Worm (Caenorhabditis elegans): Measurements from ENCODE around the gene T23F11.2.

T23F11.2 gene

DNA sequence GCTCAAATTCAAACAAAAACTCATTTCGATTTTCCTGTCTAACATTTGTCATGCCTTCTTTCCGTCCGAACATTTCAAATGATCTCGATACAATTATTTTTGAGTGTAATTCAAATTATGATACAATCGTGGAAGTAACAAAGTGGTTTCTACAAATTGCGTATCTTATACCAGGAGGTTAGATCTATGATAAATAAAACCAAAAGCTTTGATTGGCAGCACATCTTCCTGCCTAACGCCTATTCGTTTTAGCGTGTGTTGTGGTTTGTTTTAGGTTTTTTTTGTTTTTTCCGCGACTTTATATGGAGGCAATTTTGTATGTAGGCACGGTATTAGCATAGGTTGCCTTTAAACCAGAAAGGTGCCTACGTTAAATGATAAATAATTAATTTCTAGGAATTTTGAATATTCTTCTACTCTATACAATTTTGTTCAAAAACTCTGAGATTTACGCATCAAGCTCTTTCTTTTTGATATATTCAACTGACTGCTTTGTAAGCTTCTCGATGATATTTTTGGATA lies 24.7 kb upstream of the T23F11.2 start, which contains the start of gene srg-11:
srg-11 (plus strand) TSS at position 51 of the 522 bp plus-strand sequence.
- TF ChIP-seq madf-2 (tag; optimal IDR thresholded peaks at IDR 0.05) (no peak), tbx-7 (tag; optimal IDR thresholded peaks at IDR 0.05) (no peak), hlh-15 (tag; optimal IDR thresholded peaks at IDR 0.05) (no peak), eyg-1 (tag; optimal IDR thresholded peaks at IDR 0.05) (no peak), hlh-30 (tag; optimal IDR thresholded peaks at IDR 0.05; ENCODE audit: insufficient read depth) (no peak), rnt-1 (tag; optimal IDR thresholded peaks at IDR 0.05) (no peak), ceh-30 (tag; optimal IDR thresholded peaks at IDR 0.05) (no peak), sox-4 (tag; optimal IDR thresholded peaks at IDR 0.05) (no peak), ceh-18 (tag; optimal IDR thresholded peaks at IDR 0.05) (no peak), hlh-6 (tag; optimal IDR thresholded peaks at IDR 0.05) (no peak)

DNA sequence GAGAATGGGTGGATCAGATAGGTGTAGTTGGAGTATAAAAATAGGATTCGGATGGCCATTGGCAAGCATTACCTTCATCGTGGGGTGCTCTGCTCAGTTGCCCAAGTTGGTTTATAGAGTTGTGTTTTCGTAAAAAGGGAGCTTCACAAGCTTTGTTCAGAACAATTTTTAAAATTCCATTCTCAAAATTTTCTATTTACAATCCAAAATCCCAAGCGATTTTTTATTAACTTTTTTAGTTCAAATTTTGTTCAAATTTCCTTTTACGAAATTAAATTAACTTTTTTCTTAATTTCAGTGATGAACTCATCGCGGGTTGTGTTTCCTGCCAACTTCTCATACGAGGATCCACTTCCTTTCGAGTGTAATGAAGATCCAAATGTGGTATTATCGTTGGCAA lies 22.2 kb upstream of the T23F11.2 start, which contains the start of gene srg-10:
srg-10 (plus strand) TSS at position 301 of the 400 bp plus-strand sequence.
- TF ChIP-seq hlh-15 (tag; optimal IDR thresholded peaks at IDR 0.05): no peak
- no peak for TF ChIP-seq ceh-18 (tag; optimal IDR thresholded peaks at IDR 0.05)
- no peak for TF ChIP-seq pax-1 (tag; optimal IDR thresholded peaks at IDR 0.05)
- no peak for TF ChIP-seq fkh-6 (tag; optimal IDR thresholded peaks at IDR 0.05)
- TF ChIP-seq nfya-1 (tag; optimal IDR thresholded peaks at IDR 0.05): no peak
- no peak for TF ChIP-seq ceh-48 (tag; optimal IDR thresholded peaks at IDR 0.05)
- no peak for TF ChIP-seq sox-4 (tag; optimal IDR thresholded peaks at IDR 0.05)
- no peak for TF ChIP-seq rnt-1 (tag; optimal IDR thresholded peaks at IDR 0.05)
- no peak for TF ChIP-seq ets-4 (tag; optimal IDR thresholded peaks at IDR 0.05)
- no peak for TF ChIP-seq zip-5 (tag; optimal IDR thresholded peaks at IDR 0.05)
- TF ChIP-seq pag-3 (tag; optimal IDR thresholded peaks at IDR 0.05; ENCODE audit: borderline replicate concordance): no peak
- no peak for TF ChIP-seq ref-2 (tag; optimal IDR thresholded peaks at IDR 0.05)
- TF ChIP-seq fkh-10 (GFP tag; optimal IDR thresholded peaks at IDR 0.05): no peak
- TF ChIP-seq T23F11.4 (GFP tag; optimal IDR thresholded peaks at IDR 0.05): no peak
- TF ChIP-seq unc-3 (GFP tag; conservative IDR thresholded peaks at IDR 0.05): no peak
- TF ChIP-seq unc-3 (tag; optimal IDR thresholded peaks at IDR 0.05): no peak
- no peak for TF ChIP-seq unc-42 (tag; optimal IDR thresholded peaks at IDR 0.05)
- TF ChIP-seq ceh-24 (tag; optimal IDR thresholded peaks at IDR 0.05): no peak

DNA sequence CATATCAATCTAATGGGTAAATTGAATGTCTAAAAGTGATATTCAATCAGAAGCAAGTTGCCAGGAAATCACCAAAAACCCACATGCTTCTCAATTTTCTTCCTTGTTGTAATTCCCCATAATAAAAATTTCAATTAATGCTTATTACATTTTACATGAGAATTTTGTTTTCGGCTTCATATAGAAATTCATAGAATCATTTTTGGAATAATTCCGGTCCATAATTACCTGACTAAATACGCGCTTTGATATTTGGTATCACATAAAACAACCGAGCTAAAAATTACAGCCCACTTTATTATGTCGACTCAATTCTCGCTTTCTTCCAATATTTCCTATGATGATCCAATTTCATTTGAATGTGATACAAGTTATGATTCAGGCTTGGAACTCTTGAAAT lies 16.6 kb upstream of the T23F11.2 start, which contains the start of gene srg-13:
srg-13 (plus strand) TSS at position 301 of the 400 bp plus-strand sequence.
- TF ChIP-seq ama-1 (optimal IDR thresholded peaks at IDR 0.05) (no peak), pqm-1 (tag; optimal IDR thresholded peaks at IDR 0.05) (no peak), Y22D7AL.16 (tag; optimal IDR thresholded peaks at IDR 0.05) (no peak), fkh-6 (tag; optimal IDR thresholded peaks at IDR 0.05) (no peak), dmd-4 (tag; optimal IDR thresholded peaks at IDR 0.05; ENCODE audit: borderline replicate concordance) (no peak), ceh-22 (tag; optimal IDR thresholded peaks at IDR 0.05) (no peak), tbx-2 (tag; optimal IDR thresholded peaks at IDR 0.05) (no peak), syd-9 (tag; optimal IDR thresholded peaks at IDR 0.05) (no peak), unc-3 (GFP tag; conservative IDR thresholded peaks at IDR 0.05) (no peak), unc-3 (tag; optimal IDR thresholded peaks at IDR 0.05) (no peak)

DNA sequence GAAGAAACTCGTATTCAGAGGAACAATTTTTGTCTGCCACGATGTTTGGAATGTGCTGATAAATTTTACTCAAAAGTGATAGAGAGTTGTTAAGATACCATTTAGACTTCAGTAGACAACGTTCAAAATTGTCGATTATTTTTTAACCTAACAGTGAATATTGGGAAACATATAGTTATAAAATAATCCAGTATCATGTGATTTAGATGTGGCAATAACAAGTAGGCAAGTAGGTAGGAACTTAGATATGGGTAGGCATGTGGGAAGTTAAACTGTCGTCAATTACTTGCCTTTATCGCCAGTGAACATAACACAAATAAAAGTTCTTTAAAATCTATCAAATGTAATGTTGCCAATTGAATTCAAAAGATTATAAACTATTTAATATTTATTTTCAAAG lies 16.2 kb upstream of the T23F11.2 start, which contains the start of gene T23F11.11:
T23F11.11 (minus strand) TSS at position 101 of the 400 bp plus-strand sequence.
- TF ChIP-seq sox-4 (tag; optimal IDR thresholded peaks at IDR 0.05) (no peak), mec-3 (tag; optimal IDR thresholded peaks at IDR 0.05; ENCODE audit: borderline replicate concordance) (no peak), sox-2 (GFP tag; IDR thresholded peaks at IDR 0.05) (no peak), nhr-232 (tag; optimal IDR thresholded peaks at IDR 0.05) (no peak), Y22D7AL.16 (tag; optimal IDR thresholded peaks at IDR 0.05) (no peak), unc-3 (GFP tag; conservative IDR thresholded peaks at IDR 0.05) (no peak), unc-3 (tag; optimal IDR thresholded peaks at IDR 0.05) (no peak), pha-2 (tag; optimal IDR thresholded peaks at IDR 0.05) (no peak), elt-2 (tag; optimal IDR thresholded peaks at IDR 0.05) (no peak), odd-2 (tag; optimal IDR thresholded peaks at IDR 0.05) (no peak), ceh-2 (tag; optimal IDR thresholded peaks at IDR 0.05) (no peak), ztf-16 (tag; optimal IDR thresholded peaks at IDR 0.05) (no peak), unc-55 (GFP tag; optimal IDR thresholded peaks at IDR 0.05) (no peak), nhr-11 (tag; optimal IDR thresholded peaks at IDR 0.05) (no peak), madf-2 (tag; optimal IDR thresholded peaks at IDR 0.05) (no peak), hlh-8 (tag; optimal IDR thresholded peaks at IDR 0.05) (no peak), ceh-22 (tag; optimal IDR thresholded peaks at IDR 0.05) (no peak), ceh-45 (GFP tag; IDR thresholded peaks at IDR 0.05) (no peak), C38D4.7 (GFP tag; optimal IDR thresholded peaks at IDR 0.05) (no peak)

Measured in whole organism, late embryonic.